Fruit fly (Drosophila melanogaster) whole organism, embryonic: ENCODE measurements around the gene CG31559.
A peak's percentile ranks its signal among the peaks of the same experiment; 100 is the strongest.

ENCODE experiments used
- ATbp ChIP-seq: fragments of 200-800 bp; sonication (Bioruptor generic); optimal IDR thresholded peaks from 2 replicates; lab custom pipeline; 2017; ENCODE audit warnings: missing biosample characterization, mild to moderate bottlenecking, missing genetic modification characterization, missing genetic modification reagents
- Awh ChIP-seq: fragments of 200-800 bp; sonication (Bioruptor generic); IDR thresholded peaks from 2 replicates; pipeline ENCODE4, ENCODE4 v1.3.6; 2022; ENCODE audit warnings: missing biosample characterization, missing genetic modification characterization
- C15 ChIP-seq: fragments of 200-800 bp; sonication (Bioruptor generic); IDR thresholded peaks from 3 replicates; pipeline ENCODE4 v1.3.6; 2022; ENCODE audit warnings: missing biosample characterization, missing genetic modification characterization
- CG1024 ChIP-seq: fragments of 200-800 bp; sonication (Bioruptor generic); IDR thresholded peaks from 2 replicates; pipeline ENCODE4 v1.3.6; 2022; ENCODE audit warnings: missing biosample characterization, missing genetic modification characterization
- CG10654 ChIP-seq: fragments of 200-800 bp; sonication (Bioruptor generic); optimal IDR thresholded peaks from 2 replicates; lab custom pipeline; 2016; ENCODE audit warnings: missing biosample characterization, missing genetic modification characterization
- CG11456 ChIP-seq: fragments of 200-800 bp; sonication (Bioruptor generic); IDR thresholded peaks from 3 replicates; pipeline ENCODE4 v1.3.6; 2022; ENCODE audit warnings: missing biosample characterization, missing genetic modification characterization
- CG11695 ChIP-seq: fragments of 200-800 bp; sonication (Bioruptor generic); IDR thresholded peaks from 3 replicates; pipeline ENCODE4 v1.3.6; 2022; ENCODE audit warnings: missing biosample characterization, missing genetic modification characterization
- CG12299 ChIP-seq: fragments of 200-800 bp; sonication (Bioruptor generic); optimal IDR thresholded peaks from 2 replicates; lab custom pipeline; 2018; ENCODE audit warnings: missing biosample characterization, mild to moderate bottlenecking, missing genetic modification characterization
- CG1233 ChIP-seq: fragments of 200-800 bp; sonication (Bioruptor generic); optimal IDR thresholded peaks from 4 replicates; lab custom pipeline; 2018; ENCODE audit warnings: missing biosample characterization, mild to moderate bottlenecking, missing genetic modification characterization
- CG13424 ChIP-seq: fragments of 200-800 bp; sonication (Bioruptor generic); optimal IDR thresholded peaks from 2 replicates; lab custom pipeline; 2019; ENCODE audit warnings: missing biosample characterization, mild to moderate bottlenecking, missing genetic modification characterization, moderate library complexity
- CG1603 ChIP-seq: fragments of 200-800 bp; sonication (Bioruptor generic); optimal IDR thresholded peaks from 2 replicates; lab custom pipeline; 2019; ENCODE audit warnings: missing biosample characterization, mild to moderate bottlenecking, missing genetic modification characterization, moderate library complexity
- CG16863 ChIP-seq: fragments of 200-800 bp; sonication (Bioruptor generic); optimal IDR thresholded peaks from 3 replicates; lab custom pipeline; 2016; ENCODE audit warnings: missing biosample characterization, missing genetic modification characterization
- CG17186 ChIP-seq: fragments of 200-800 bp; sonication (Bioruptor generic); optimal IDR thresholded peaks from 3 replicates; lab custom pipeline; 2017; ENCODE audit warnings: missing biosample characterization, missing genetic modification reagents, missing genetic modification characterization
- CG17328 ChIP-seq: fragments of 200-800 bp; sonication (Bioruptor generic); IDR thresholded peaks from 2 replicates; pipeline ENCODE4 v1.3.6; 2022; ENCODE audit warnings: missing biosample characterization, missing genetic modification characterization
- CG2129 ChIP-seq: fragments of 200-800 bp; sonication (Bioruptor generic); IDR thresholded peaks from 2 replicates; pipeline ENCODE4 v1.3.6; 2022; ENCODE audit warnings: missing biosample characterization, missing genetic modification characterization; ENCODE audit not compliant: partially characterized antibody
- CG2875 ChIP-seq: fragments of 200-800 bp; sonication (Bioruptor generic); optimal IDR thresholded peaks from 2 replicates; lab custom pipeline; 2017; ENCODE audit warnings: missing biosample characterization, mild to moderate bottlenecking, missing genetic modification characterization, missing genetic modification reagents
- CG30403 ChIP-seq: fragments of 200-800 bp; sonication (Bioruptor generic); optimal IDR thresholded peaks from 3 replicates; lab custom pipeline; 2016; ENCODE audit warnings: missing biosample characterization, missing genetic modification characterization
- CG31388 ChIP-seq: fragments of 200-800 bp; sonication (Bioruptor generic); optimal IDR thresholded peaks from 2 replicates; lab custom pipeline; 2016; ENCODE audit warnings: missing biosample characterization, missing genetic modification characterization
- CG3163 ChIP-seq: fragments of 200-800 bp; sonication (Bioruptor generic); optimal IDR thresholded peaks from 3 replicates; lab custom pipeline; 2016; ENCODE audit warnings: missing biosample characterization, missing genetic modification characterization
- CG32532 ChIP-seq: fragments of 200-800 bp; sonication (Bioruptor generic); IDR thresholded peaks from 2 replicates; pipeline ENCODE4 v1.3.6; 2022; ENCODE audit warnings: missing biosample characterization, missing genetic modification characterization
- CG5180 ChIP-seq: fragments of 200-800 bp; sonication (Bioruptor generic); optimal IDR thresholded peaks from 3 replicates; lab custom pipeline; 2017; ENCODE audit warnings: missing biosample characterization, missing genetic modification characterization, mild to moderate bottlenecking, moderate library complexity, missing genetic modification reagents
- CG5245 ChIP-seq: fragments of 200-800 bp; sonication (Bioruptor generic); optimal IDR thresholded peaks from 3 replicates; lab custom pipeline; 2016; ENCODE audit warnings: missing biosample characterization, missing genetic modification characterization
- CG7839 ChIP-seq: fragments of 200-800 bp; sonication (Bioruptor generic); optimal IDR thresholded peaks from 3 replicates; lab custom pipeline; 2018; ENCODE audit warnings: missing biosample characterization, mild to moderate bottlenecking, missing genetic modification characterization, moderate library complexity
- Dp ChIP-seq: fragments of 200-800 bp; sonication (Bioruptor generic); optimal IDR thresholded peaks from 2 replicates; lab custom pipeline; 2018; ENCODE audit warnings: missing biosample characterization, mild to moderate bottlenecking, missing genetic modification characterization, moderate library complexity
- E2f2 ChIP-seq: fragments of 200-800 bp; sonication (Bioruptor generic); IDR thresholded peaks from 2 replicates; pipeline ENCODE4 v1.3.6; 2022; ENCODE audit warnings: missing biosample characterization, missing genetic modification characterization
- HLH3B ChIP-seq: fragments of 200-800 bp; sonication (Bioruptor generic); IDR thresholded peaks from 2 replicates; pipeline ENCODE4 v1.3.6; 2022; ENCODE audit warnings: missing biosample characterization, missing genetic modification characterization
- HLH4C ChIP-seq: fragments of 200-800 bp; sonication (Bioruptor generic); IDR thresholded peaks from 3 replicates; pipeline ENCODE4 v1.3.6; 2022; ENCODE audit warnings: missing biosample characterization, missing genetic modification characterization; ENCODE audit not compliant: partially characterized antibody
- Nf-YA ChIP-seq: fragments of 200-800 bp; sonication (Bioruptor generic); IDR thresholded peaks from 2 replicates; pipeline ENCODE4 v1.3.6; 2022; ENCODE audit warnings: missing biosample characterization, missing genetic modification characterization
- TFAM ChIP-seq: fragments of 200-800 bp; sonication (Bioruptor generic); optimal IDR thresholded peaks from 2 replicates; lab custom pipeline; 2017; ENCODE audit warnings: missing biosample characterization, missing genetic modification characterization, inconsistent platforms
- Xrp1 ChIP-seq: fragments of 200-800 bp; sonication (Bioruptor generic); IDR thresholded peaks from 2 replicates; pipeline ENCODE4 v1.3.6; 2022; ENCODE audit warnings: missing biosample characterization, missing genetic modification characterization
- ac ChIP-seq: fragments of 200-800 bp; sonication (Bioruptor generic); optimal IDR thresholded peaks from 3 replicates; lab custom pipeline; 2017; ENCODE audit warnings: missing biosample characterization, mild to moderate bottlenecking, missing genetic modification characterization
- cato ChIP-seq: fragments of 200-800 bp; sonication (Bioruptor generic); optimal IDR thresholded peaks from 2 replicates; lab custom pipeline; 2016; ENCODE audit warnings: missing biosample characterization, missing genetic modification characterization, borderline replicate concordance
- corto ChIP-seq: fragments of 200-800 bp; sonication (Bioruptor generic); optimal IDR thresholded peaks from 2 replicates; lab custom pipeline; 2016; ENCODE audit warnings: missing biosample characterization, mild to moderate bottlenecking, missing genetic modification characterization, moderate library complexity
- croc ChIP-seq: fragments of 200-800 bp; sonication (Bioruptor generic); conservative IDR thresholded peaks from 3 replicates; pipeline ENCODE4 v1.3.6; 2022; ENCODE audit warnings: missing biosample characterization, missing genetic modification characterization
- dimm ChIP-seq: fragments of 200-800 bp; sonication (Bioruptor generic); IDR thresholded peaks from 2 replicates; pipeline ENCODE4 v1.3.6; 2022; ENCODE audit warnings: missing biosample characterization, missing genetic modification characterization
- eve ChIP-seq, 2 experiments: fragments of >200 bp; optimal IDR thresholded peaks; 2 replicates each; lab custom pipeline; 2017; ENCODE audit warnings: missing biosample characterization in 2 of 2, missing genetic modification characterization in 2 of 2
- ken ChIP-seq: fragments of 200-800 bp; sonication (Bioruptor generic); IDR thresholded peaks from 3 replicates; pipeline ENCODE4 v1.3.6; 2022; ENCODE audit warnings: missing biosample characterization, missing genetic modification characterization
- klu ChIP-seq: fragments of 200-800 bp; sonication (Bioruptor generic); IDR thresholded peaks from 2 replicates; pipeline ENCODE4 v1.3.6; 2022; ENCODE audit warnings: missing biosample characterization, missing genetic modification characterization
- oc ChIP-seq: fragments of 200-800 bp; sonication (Bioruptor generic); optimal IDR thresholded peaks from 2 replicates; lab custom pipeline; 2018; ENCODE audit warnings: missing biosample characterization, mild to moderate bottlenecking, missing genetic modification characterization, moderate library complexity
- org-1 ChIP-seq: fragments of 200-800 bp; sonication (Bioruptor generic); optimal IDR thresholded peaks from 2 replicates; lab custom pipeline; 2017; ENCODE audit warnings: missing biosample characterization, missing genetic modification characterization
- pan ChIP-seq, 4 experiments: fragments of >200 bp in 3 of 4; fragments of 200-800 bp in 1 of 4; sonication (Bioruptor generic) in 1 of 4; optimal IDR thresholded peaks in 3 of 4; IDR thresholded peaks in 1 of 4; 2 replicates each; pipeline versions ENCODE4 v1.3.6 to Lab custom; 2017 to 2022; ENCODE audit warnings: missing biosample characterization in 2 of 4, missing genetic modification characterization in 2 of 4, mixed read lengths in 1 of 4
- pnt ChIP-seq: fragments of 200-800 bp; sonication (Bioruptor generic); optimal IDR thresholded peaks from 3 replicates; lab custom pipeline; 2016; ENCODE audit warnings: missing biosample characterization, missing genetic modification characterization
- repo ChIP-seq: fragments of 200-800 bp; sonication (Bioruptor generic); optimal IDR thresholded peaks from 2 replicates; lab custom pipeline; 2016; ENCODE audit warnings: missing biosample characterization, missing genetic modification characterization
- row ChIP-seq: fragments of 200-800 bp; sonication (Bioruptor generic); IDR thresholded peaks from 3 replicates; pipeline ENCODE4 v1.3.6; 2022; ENCODE audit warnings: missing biosample characterization, missing genetic modification characterization
- sc ChIP-seq, 3 experiments: fragments of >200 bp in 2 of 3; fragments of 200-800 bp in 1 of 3; sonication (Bioruptor generic) in 1 of 3; optimal IDR thresholded peaks; 2 replicates in 2 of 3; 3 replicates in 1 of 3; lab custom pipeline; 2017; ENCODE audit warnings: mild to moderate bottlenecking in 1 of 3, missing biosample characterization in 1 of 3, missing genetic modification characterization in 1 of 3, missing genetic modification reagents in 1 of 3
- sens-2 ChIP-seq: fragments of 200-800 bp; sonication (Bioruptor generic); IDR thresholded peaks from 2 replicates; pipeline ENCODE4 v1.3.6; 2022; ENCODE audit warnings: missing biosample characterization, missing genetic modification characterization
- seq ChIP-seq: fragments of 200-800 bp; sonication (Bioruptor generic); IDR thresholded peaks from 2 replicates; pipeline ENCODE4 v1.3.6; 2022; ENCODE audit warnings: missing biosample characterization, missing genetic modification characterization
- slp2 ChIP-seq: fragments of 200-800 bp; sonication (Bioruptor generic); optimal IDR thresholded peaks from 2 replicates; lab custom pipeline; 2016; ENCODE audit warnings: missing biosample characterization, missing genetic modification characterization
- unpg ChIP-seq: fragments of 200-800 bp; sonication (Bioruptor generic); optimal IDR thresholded peaks from 3 replicates; lab custom pipeline; 2018; ENCODE audit warnings: missing biosample characterization, mild to moderate bottlenecking, missing genetic modification characterization, moderate library complexity

The CG31559 gene

DNA sequence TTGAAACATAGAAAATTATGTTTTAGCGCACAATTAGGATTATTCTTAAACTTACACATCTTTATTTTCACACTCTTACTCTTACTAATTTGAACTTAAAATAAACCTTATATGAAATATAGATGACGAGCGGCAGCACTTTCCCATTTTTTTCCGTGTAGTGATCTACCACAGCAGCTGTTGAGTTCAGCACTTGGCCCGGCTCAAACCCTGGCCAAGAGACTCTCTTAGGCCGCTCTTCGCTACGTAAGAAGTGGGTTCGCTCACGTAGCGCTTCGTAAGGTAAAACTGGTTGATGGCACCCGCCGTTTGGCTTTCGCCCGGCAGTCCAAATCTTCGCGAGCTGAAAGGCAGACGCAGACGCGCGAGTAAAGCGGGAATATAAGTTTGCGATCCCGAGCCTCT is 41.5 kb upstream of the CG31559 start, which contains the start of gene Osi24 (continued):
- TF ChIP-seq sc (optimal IDR thresholded peaks at IDR 0.05; lab: Kevin White, UChicago): no peak
- peak; percentile 8 for TF ChIP-seq sc (GFP tag; optimal IDR thresholded peaks at IDR 0.05; lab: Kevin White, UChicago)
- peak; percentile 82 for TF ChIP-seq Awh (GFP tag; lab: Robert Waterston, UW)
- TF ChIP-seq Dp (GFP tag; lab: Kevin White, UChicago): no peak
- TF ChIP-seq oc (tag; lab: Kevin White, UChicago): peak; percentile 55
- peak in 1 of 2 experiments; percentile 41 for TF ChIP-seq eve (GFP tag; optimal IDR thresholded peaks at IDR 0.05; lab: Kevin White, UChicago)
- peak; percentile 27 for TF ChIP-seq org-1 (GFP tag; lab: Kevin White, UChicago)
- no peak for TF ChIP-seq CG1024 (GFP tag; lab: Robert Waterston, UW)
- TF ChIP-seq Nf-YA (GFP tag; lab: Robert Waterston, UW): peak; percentile 56; the same call in 1 of the 2 replicates
- peak; percentile 74 for TF ChIP-seq Xrp1 (GFP tag; lab: Robert Waterston, UW)
- TF ChIP-seq HLH3B: peak; percentile 74
- peak; percentile 73 for TF ChIP-seq ken (GFP tag; lab: Robert Waterston, UW)
- peak; percentile 69; the same call in 2 of the 3 replicates for TF ChIP-seq row (GFP tag; lab: Robert Waterston, UW)
- 0 out of 2 replicates have a peak, but pooled peaks have one; percentile 33 for TF ChIP-seq dimm (GFP tag; lab: Robert Waterston, UW)
- peak; percentile 35 for TF ChIP-seq CG16863
- 0 out of 2 replicates have a peak, but pooled peaks have one; percentile 26 for TF ChIP-seq seq (GFP tag; lab: Robert Waterston, UW)
- TF ChIP-seq CG11456 (GFP tag; lab: Robert Waterston, UW): peak; percentile 54; the same call in 1 of the 3 replicates
- TF ChIP-seq CG13424 (tag; lab: Kevin White, UChicago): peak; percentile 52
- no peak for TF ChIP-seq repo (GFP tag; lab: Kevin White, UChicago)
- peak; percentile 73; the same call in 2 of the 3 replicates for TF ChIP-seq CG11695
- no peak for TF ChIP-seq C15 (GFP tag; lab: Robert Waterston, UW)
- no peak for TF ChIP-seq CG1233 (GFP tag; lab: Kevin White, UChicago)
- TF ChIP-seq unpg (GFP tag; lab: Kevin White, UChicago): peak; percentile 68
- TF ChIP-seq klu: 0 out of 2 replicates have a peak, but pooled peaks have one; percentile 36
- TF ChIP-seq CG2875 (GFP tag; lab: Kevin White, UChicago): peak; percentile 30
- TF ChIP-seq CG5180 (GFP tag; lab: Kevin White, UChicago): peak; percentile 24
- peak; percentile 67 for TF ChIP-seq CG17328 (GFP tag; lab: Robert Waterston, UW)
- TF ChIP-seq ac (GFP tag; lab: Kevin White, UChicago): no peak
- TF ChIP-seq corto (GFP tag; lab: Kevin White, UChicago): peak; percentile 31
- peak; percentile 87 for TF ChIP-seq CG3163 (GFP tag; lab: Kevin White, UChicago)
- no peak for TF ChIP-seq TFAM (GFP tag; lab: Kevin White, UChicago)
- TF ChIP-seq CG5245: peak; percentile 31
- no peak for TF ChIP-seq CG2129
- TF ChIP-seq slp2 (GFP tag; lab: Kevin White, UChicago): no peak
- TF ChIP-seq CG7839: peak; percentile 54
- no peak for TF ChIP-seq HLH4C (GFP tag; lab: Robert Waterston, UW)
- peak; percentile 9 for TF ChIP-seq cato
- peak; percentile 74 for TF ChIP-seq CG1603 (tag; lab: Kevin White, UChicago)
- TF ChIP-seq CG12299 (tag; lab: Kevin White, UChicago): no peak
- peak; percentile 39; the same call in 1 of the 3 replicates for TF ChIP-seq croc
- peak; percentile 5 for TF ChIP-seq CG10654 (GFP tag; lab: Kevin White, UChicago)
- peak; percentile 42; the same call in 1 of the 2 replicates for TF ChIP-seq CG32532 (GFP tag; lab: Robert Waterston, UW)
- no peak for TF ChIP-seq pan (optimal IDR thresholded peaks at IDR 0.05; lab: Kevin White, UChicago)
- TF ChIP-seq pan (GFP tag; optimal IDR thresholded peaks at IDR 0.05 in 1 of 2, IDR thresholded peaks at IDR 0.05 in 1 of 2): peak in 1 of 2 experiments; percentile 78
- TF ChIP-seq sens-2 (GFP tag; lab: Robert Waterston, UW): peak; percentile 62; the same call in 1 of the 2 replicates
- peak; percentile 74 for TF ChIP-seq ATbp (GFP tag; lab: Kevin White, UChicago)
- no peak for TF ChIP-seq CG31388
- TF ChIP-seq CG30403: peak; percentile 65
- peak; percentile 53 for TF ChIP-seq pnt (GFP tag; lab: Kevin White, UChicago)
- TF ChIP-seq E2f2 (GFP tag; lab: Robert Waterston, UW): no peak
- no peak for TF ChIP-seq CG17186 (GFP tag; lab: Kevin White, UChicago)
